Worm (Caenorhabditis elegans) whole organism, L2 larva: ENCODE results near the gene C04E7.1.

Source experiments
- R02D3.7 ChIP-seq: fragments of 150-350 bp; optimal IDR thresholded peaks from 2 replicates; lab custom pipeline; 2014; ENCODE audit warnings: missing biosample characterization, missing genetic modification characterization
- dmd-4 ChIP-seq: sonication (generic microtip); optimal IDR thresholded peaks from 2 replicates; lab custom pipeline; 2017; ENCODE audit warnings: missing biosample characterization, missing genetic modification characterization
- lin-11 ChIP-seq: fragments of 150-350 bp; sonication (generic microtip); optimal IDR thresholded peaks from 2 replicates; lab custom pipeline; 2014; ENCODE audit warnings: missing biosample characterization, missing genetic modification characterization, inconsistent platforms, mixed read lengths
- mdl-1 ChIP-seq, 2 experiments: fragments of 150-350 bp in 1 of 2; sonication (generic microtip) in 1 of 2; optimal IDR thresholded peaks; 2 replicates each; lab custom pipeline; 2017; ENCODE audit warnings: missing biosample characterization in 2 of 2, missing genetic modification characterization in 2 of 2
- nhr-11 ChIP-seq: fragments of 150-350 bp; optimal IDR thresholded peaks from 2 replicates; lab custom pipeline; 2014; ENCODE audit warnings: missing biosample characterization, missing genetic modification characterization
- nhr-237 ChIP-seq: fragments of 150-350 bp; optimal IDR thresholded peaks from 2 replicates; lab custom pipeline; 2014; ENCODE audit warnings: missing biosample characterization, missing genetic modification characterization
- snpc-4 ChIP-seq: fragments of 150-350 bp; optimal IDR thresholded peaks from 2 replicates; lab custom pipeline; 2014; ENCODE audit warnings: missing biosample characterization, missing genetic modification characterization
- ztf-4 ChIP-seq: fragments of 150-350 bp; optimal IDR thresholded peaks from 2 replicates; lab custom pipeline; 2014; ENCODE audit warnings: missing biosample characterization, missing genetic modification characterization

DNA sequence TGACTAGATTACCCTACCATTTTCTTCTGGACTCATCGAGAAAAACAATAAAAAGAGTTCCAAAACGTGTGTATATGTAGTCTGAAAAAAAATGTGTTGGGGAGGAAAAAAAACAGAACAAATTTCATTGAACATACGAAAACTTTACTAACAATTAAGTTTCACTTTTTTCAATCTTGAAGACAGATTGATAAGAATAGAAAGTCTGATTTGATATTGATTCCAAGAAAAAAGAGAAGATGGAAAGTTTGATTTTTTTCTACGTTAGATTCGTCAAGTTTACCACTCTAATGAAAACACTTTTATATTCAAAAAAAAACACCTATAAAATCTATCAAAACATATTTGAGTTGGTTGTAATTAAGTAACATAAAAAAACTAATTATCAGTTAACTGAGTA is 32.6 kb downstream of the C04E7.1 start, which contains the start of gene R04A9.9:
- TF ChIP-seq nhr-11: no peak
- no peak for TF ChIP-seq snpc-4 (tag; lab: Kevin White, UChicago)
- TF ChIP-seq dmd-4 (tag; lab: Kevin White, UChicago): no peak
- no peak for TF ChIP-seq nhr-237
- TF ChIP-seq lin-11: no peak
- no peak for TF ChIP-seq R02D3.7 (tag; lab: Kevin White, UChicago)
- no peak for TF ChIP-seq mdl-1 (tag; optimal IDR thresholded peaks at IDR 0.05; lab: Kevin White, UChicago)
- no peak for TF ChIP-seq ztf-4
